Fruit fly (Drosophila melanogaster): ENCODE measurements around the gene gnu.
A peak's percentile ranks its signal among the peaks of the same experiment; 100 is the strongest.

gnu gene

DNA sequence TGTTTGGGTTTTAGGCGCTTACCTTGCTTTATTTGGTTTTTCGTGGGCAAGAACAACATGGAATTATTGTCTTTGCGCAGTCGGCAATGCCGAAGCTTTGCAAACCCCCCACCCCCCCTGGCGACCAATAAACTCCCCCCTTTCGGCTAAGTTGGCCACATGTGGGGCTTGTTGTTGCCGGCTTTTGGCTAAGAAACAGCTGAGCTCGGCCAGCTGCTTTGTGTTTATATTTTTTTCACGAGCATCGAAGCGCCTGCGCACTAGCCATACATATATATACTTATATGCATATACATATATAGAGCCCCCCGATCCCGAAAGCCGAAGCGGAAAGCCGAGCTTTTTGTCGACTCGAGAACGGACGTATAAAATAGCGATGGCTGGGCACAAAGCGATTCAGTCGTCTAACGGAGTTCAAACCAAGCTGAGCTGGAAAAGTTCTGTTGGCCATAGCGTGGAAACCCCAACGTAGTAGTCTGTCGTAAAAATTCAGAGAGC is 1.6 kb upstream of the gnu start, which contains the start of gene CG17839 (continued):
- no peak for TF ChIP-seq dimm (GFP tag; IDR thresholded peaks at IDR 0.05)
- no peak for TF ChIP-seq CG12744 (GFP tag; optimal IDR thresholded peaks at IDR 0.05)
- no peak for TF ChIP-seq jumu (GFP tag; optimal IDR thresholded peaks at IDR 0.05)
- TF ChIP-seq Myb (GFP tag; optimal IDR thresholded peaks at IDR 0.05) = no peak
- no peak for TF ChIP-seq CG5953 (GFP tag; IDR thresholded peaks at IDR 0.05)
- peak; percentile 68 for TF ChIP-seq Hmr (GFP tag; optimal IDR thresholded peaks at IDR 0.05)
- no peak; the same call in 2 of the 3 replicates for TF ChIP-seq B-H1 (GFP tag; IDR thresholded peaks at IDR 0.05)
- TF ChIP-seq unc-4 (GFP tag; IDR thresholded peaks at IDR 0.05; ENCODE audit: partially characterized antibody) = 0 out of 2 replicates have a peak, but pooled peaks have one; percentile 40
- no peak for TF ChIP-seq HLHmδ (GFP tag; optimal IDR thresholded peaks at IDR 0.05)
- TF ChIP-seq dm (GFP tag; optimal IDR thresholded peaks at IDR 0.05) = no peak
- TF ChIP-seq Hr51 (GFP tag; optimal IDR thresholded peaks at IDR 0.05) = no peak
- TF ChIP-seq da (GFP tag; optimal IDR thresholded peaks at IDR 0.05) = no peak
- TF ChIP-seq slp2 (GFP tag; optimal IDR thresholded peaks at IDR 0.05) = no peak
- no peak for TF ChIP-seq gcm2 (GFP tag; optimal IDR thresholded peaks at IDR 0.05)
- TF ChIP-seq cad (GFP tag; optimal IDR thresholded peaks at IDR 0.05) = no peak
- TF ChIP-seq CG7928 (GFP tag; optimal IDR thresholded peaks at IDR 0.05) = no peak
- no peak for TF ChIP-seq CG7271 (tag; optimal IDR thresholded peaks at IDR 0.05)
- TF ChIP-seq CG31365 (tag; optimal IDR thresholded peaks at IDR 0.05) = no peak
- TF ChIP-seq CG16779 (GFP tag; IDR thresholded peaks at IDR 0.05) = no peak
- TF ChIP-seq gcm (GFP tag; optimal IDR thresholded peaks at IDR 0.05) = no peak
- no peak for TF ChIP-seq tna (GFP tag; IDR thresholded peaks at IDR 0.05; ENCODE audit: partially characterized antibody)
- TF ChIP-seq CG17912 (GFP tag; optimal IDR thresholded peaks at IDR 0.05) = no peak
- TF ChIP-seq CG16813 (GFP tag; IDR thresholded peaks at IDR 0.05; ENCODE audit: partially characterized antibody) = no peak
- no peak for TF ChIP-seq CG17385 (GFP tag; optimal IDR thresholded peaks at IDR 0.05)
- peak; percentile 11; the same call in 1 of the 2 replicates for TF ChIP-seq CG3847 (GFP tag; IDR thresholded peaks at IDR 0.05)
- no peak for TF ChIP-seq HmgD (GFP tag; optimal IDR thresholded peaks at IDR 0.05)
- TF ChIP-seq CG10462 (GFP tag; optimal IDR thresholded peaks at IDR 0.05) = no peak
- TF ChIP-seq CG7987 (GFP tag; optimal IDR thresholded peaks at IDR 0.05) = peak; percentile 38
- peak; percentile 74; the same call in 1 of the 2 replicates for TF ChIP-seq rib (GFP tag; IDR thresholded peaks at IDR 0.05)
- TF ChIP-seq CG10654 (GFP tag; optimal IDR thresholded peaks at IDR 0.05) = no peak
- peak; percentile 71 for TF ChIP-seq lab (GFP tag; optimal IDR thresholded peaks at IDR 0.05)
- TF ChIP-seq CG8388 (GFP tag; optimal IDR thresholded peaks at IDR 0.05) = no peak
- TF ChIP-seq CG13287 (GFP tag; IDR thresholded peaks at IDR 0.05; ENCODE audit: partially characterized antibody) = peak; percentile 61
- TF ChIP-seq usp (GFP tag; optimal IDR thresholded peaks at IDR 0.05) = no peak
- TF ChIP-seq ap (GFP tag; IDR thresholded peaks at IDR 0.05) = no peak
- TF ChIP-seq Poxn (GFP tag; IDR thresholded peaks at IDR 0.05) = no peak
- TF ChIP-seq NC2α (GFP tag; optimal IDR thresholded peaks at IDR 0.05) = no peak
- TF ChIP-seq ATbp (GFP tag; optimal IDR thresholded peaks at IDR 0.05) = peak; percentile 9
- no peak for TF ChIP-seq dmrt11E (tag; optimal IDR thresholded peaks at IDR 0.05)
- no peak for TF ChIP-seq Chrac-16 (GFP tag; optimal IDR thresholded peaks at IDR 0.05)
- no peak for TF ChIP-seq CG5245 (GFP tag; optimal IDR thresholded peaks at IDR 0.05)
- TF ChIP-seq sna (GFP tag; IDR thresholded peaks at IDR 0.05; ENCODE audit: partially characterized antibody) = no peak
- no peak for TF ChIP-seq Rx (GFP tag; IDR thresholded peaks at IDR 0.05)
- TF ChIP-seq Camta (GFP tag; optimal IDR thresholded peaks at IDR 0.05) = no peak
- TF ChIP-seq CG12299 (tag; optimal IDR thresholded peaks at IDR 0.05) = no peak
- no peak for TF ChIP-seq Stat92E (GFP tag; optimal IDR thresholded peaks at IDR 0.05)
- no peak for TF ChIP-seq CG12104 (GFP tag; optimal IDR thresholded peaks at IDR 0.05)
- TF ChIP-seq E2f1 (GFP tag; IDR thresholded peaks at IDR 0.05) = 0 out of 2 replicates have a peak, but pooled peaks have one; percentile 8
- no peak for TF ChIP-seq slou (GFP tag; optimal IDR thresholded peaks at IDR 0.05)
- no peak for TF ChIP-seq dysf (GFP tag; IDR thresholded peaks at IDR 0.05)
- no peak for TF ChIP-seq Sin3A (optimal IDR thresholded peaks at IDR 0.05)

All from whole organism, embryonic.